Worm (Caenorhabditis elegans) whole organism, late embryonic: ENCODE data around the gene unc-53.

Experiments
- C08G9.2 ChIP-seq: sonication (generic microtip); optimal IDR thresholded peaks from 2 replicates; lab custom pipeline; 2016; ENCODE audit warnings: mild to moderate bottlenecking, missing genetic modification characterization, moderate library complexity, missing compliant biosample characterization
- F13H6.1 ChIP-seq: sonication (generic microtip); optimal IDR thresholded peaks from 2 replicates; lab custom pipeline; 2016; ENCODE audit warnings: missing genetic modification characterization, missing compliant biosample characterization
- K02D7.2 ChIP-seq: sonication (generic microtip); optimal IDR thresholded peaks from 2 replicates; lab custom pipeline; 2017; ENCODE audit warnings: mild to moderate bottlenecking, missing genetic modification characterization, missing compliant biosample characterization
- T23F11.4 ChIP-seq: fragments of 200-800 bp; sonication (Bioruptor generic); optimal IDR thresholded peaks from 2 replicates; lab custom pipeline; 2018; ENCODE audit warnings: mild to moderate bottlenecking, missing genetic modification characterization, missing compliant biosample characterization
- ceh-14 ChIP-seq: sonication (generic microtip); optimal IDR thresholded peaks from 2 replicates; lab custom pipeline; 2016; ENCODE audit warnings: missing genotype, missing genetic modification characterization, missing compliant biosample characterization
- ceh-18 ChIP-seq: sonication (generic microtip); optimal IDR thresholded peaks from 2 replicates; lab custom pipeline; 2016; ENCODE audit warnings: missing genetic modification characterization, missing compliant biosample characterization
- ceh-31 ChIP-seq: sonication (generic microtip); optimal IDR thresholded peaks from 2 replicates; lab custom pipeline; 2016; ENCODE audit warnings: missing genetic modification characterization, missing compliant biosample characterization
- ceh-34 ChIP-seq: sonication (generic microtip); optimal IDR thresholded peaks from 2 replicates; lab custom pipeline; 2016; ENCODE audit warnings: mild to moderate bottlenecking, missing genetic modification characterization, missing compliant biosample characterization
- ceh-48 ChIP-seq: sonication (generic microtip); optimal IDR thresholded peaks from 2 replicates; lab custom pipeline; 2016; ENCODE audit warnings: missing genetic modification characterization, inconsistent platforms, missing compliant biosample characterization
- ceh-9 ChIP-seq: sonication (generic microtip); optimal IDR thresholded peaks from 2 replicates; lab custom pipeline; 2016; ENCODE audit warnings: mild to moderate bottlenecking, missing genetic modification characterization, inconsistent platforms, missing compliant biosample characterization
- che-1 ChIP-seq: sonication (generic microtip); optimal IDR thresholded peaks from 2 replicates; lab custom pipeline; 2016; ENCODE audit warnings: mild to moderate bottlenecking, missing genetic modification characterization, missing compliant biosample characterization
- dmd-4 ChIP-seq: sonication (generic microtip); optimal IDR thresholded peaks from 2 replicates; lab custom pipeline; 2016; ENCODE audit warnings: borderline replicate concordance, missing genetic modification characterization, missing compliant biosample characterization
- elt-2 ChIP-seq: sonication (generic microtip); optimal IDR thresholded peaks from 2 replicates; lab custom pipeline; 2016; ENCODE audit warnings: missing genetic modification reagents, missing genetic modification characterization, missing compliant biosample characterization
- eyg-1 ChIP-seq: sonication (generic microtip); optimal IDR thresholded peaks from 2 replicates; lab custom pipeline; 2016; ENCODE audit warnings: missing genotype, missing genetic modification characterization, missing compliant biosample characterization
- fkh-6 ChIP-seq: sonication (generic microtip); optimal IDR thresholded peaks from 2 replicates; lab custom pipeline; 2016; ENCODE audit warnings: missing genetic modification characterization, missing compliant biosample characterization
- hlh-13 ChIP-seq: fragments of 200-800 bp; sonication (Bioruptor generic); optimal IDR thresholded peaks from 2 replicates; lab custom pipeline; 2018; ENCODE audit warnings: mild to moderate bottlenecking, missing genetic modification characterization, missing compliant biosample characterization
- hlh-15 ChIP-seq: sonication (generic microtip); optimal IDR thresholded peaks from 2 replicates; lab custom pipeline; 2016; ENCODE audit warnings: missing genetic modification characterization, missing compliant biosample characterization
- hlh-30 ChIP-seq: sonication (generic microtip); optimal IDR thresholded peaks from 2 replicates; lab custom pipeline; 2017; ENCODE audit warnings: antibody characterized with exemption, missing genetic modification characterization, missing compliant biosample characterization; ENCODE audit not compliant: insufficient read depth
- lim-6 ChIP-seq: sonication (generic microtip); optimal IDR thresholded peaks from 2 replicates; lab custom pipeline; 2016; ENCODE audit warnings: missing genetic modification characterization, missing compliant biosample characterization
- lin-11 ChIP-seq: fragments of 200-800 bp; sonication (Bioruptor generic); optimal IDR thresholded peaks from 2 replicates; lab custom pipeline; 2018; ENCODE audit warnings: mild to moderate bottlenecking, missing genetic modification characterization, missing compliant biosample characterization
- madf-2 ChIP-seq: sonication (generic microtip); optimal IDR thresholded peaks from 2 replicates; lab custom pipeline; 2017; ENCODE audit warnings: missing genetic modification characterization, missing compliant biosample characterization
- nhr-232 ChIP-seq: sonication (generic microtip); optimal IDR thresholded peaks from 2 replicates; lab custom pipeline; 2016; ENCODE audit warnings: missing genetic modification characterization, missing compliant biosample characterization
- npax-4 ChIP-seq: sonication (generic microtip); optimal IDR thresholded peaks from 2 replicates; lab custom pipeline; 2016; ENCODE audit warnings: missing genetic modification characterization, missing compliant biosample characterization
- pax-1 ChIP-seq: fragments of 150-350 bp; optimal IDR thresholded peaks from 2 replicates; lab custom pipeline; 2014; ENCODE audit warnings: missing biosample characterization, missing genetic modification characterization
- pha-2 ChIP-seq: sonication (generic microtip); optimal IDR thresholded peaks from 2 replicates; lab custom pipeline; 2017; ENCODE audit warnings: mild to moderate bottlenecking, missing genetic modification characterization, missing compliant biosample characterization
- pha-4 ChIP-seq: fragments of 150-350 bp; optimal IDR thresholded peaks from 2 replicates; lab custom pipeline; 2018; ENCODE audit warnings: missing biosample characterization, missing genetic modification reagents, missing genetic modification characterization
- pros-1 ChIP-seq: fragments of 150-350 bp; optimal IDR thresholded peaks from 2 replicates; lab custom pipeline; 2014; ENCODE audit warnings: missing biosample characterization, missing genetic modification reagents, missing genetic modification characterization
- rnt-1 ChIP-seq: sonication (generic microtip); optimal IDR thresholded peaks from 2 replicates; lab custom pipeline; 2016; ENCODE audit warnings: missing genetic modification characterization, missing compliant biosample characterization
- sdc-2 ChIP-seq: sonication (generic microtip); optimal IDR thresholded peaks from 2 replicates; lab custom pipeline; 2016; ENCODE audit warnings: missing genotype, missing genetic modification characterization, missing compliant biosample characterization
- sox-2 ChIP-seq: fragments of 200-800 bp; sonication (Bioruptor generic); IDR thresholded peaks from 2 replicates; pipeline ENCODE4 v1.3.6; 2022; ENCODE audit warnings: missing genetic modification reagents, missing genetic modification characterization, missing compliant biosample characterization
- syd-9 ChIP-seq: sonication (generic microtip); optimal IDR thresholded peaks from 2 replicates; lab custom pipeline; 2016; ENCODE audit warnings: mild to moderate bottlenecking, missing genetic modification characterization, moderate library complexity, missing compliant biosample characterization
- tbx-2 ChIP-seq: sonication (generic microtip); optimal IDR thresholded peaks from 2 replicates; lab custom pipeline; 2016; ENCODE audit warnings: missing genetic modification characterization, missing compliant biosample characterization
- unc-42 ChIP-seq: sonication (generic microtip); optimal IDR thresholded peaks from 2 replicates; lab custom pipeline; 2016; ENCODE audit warnings: missing genotype, missing genetic modification characterization, missing compliant biosample characterization
- unc-55 ChIP-seq: sonication (generic microtip); optimal IDR thresholded peaks from 2 replicates; lab custom pipeline; 2017; ENCODE audit warnings: missing biosample characterization, missing genetic modification reagents, missing genetic modification characterization

The unc-53 gene

ce11 chrII:11089356-11089755, at the start of gene unc-53:
unc-53 (minus strand) TSS chrII:11089456.
- no peak for TF ChIP-seq lim-6 (tag; lab: Kevin White, UChicago)
- TF ChIP-seq nhr-232 (tag; lab: Kevin White, UChicago): no peak
- TF ChIP-seq madf-2: no peak
- no peak for TF ChIP-seq hlh-15 (tag; lab: Kevin White, UChicago)
- TF ChIP-seq pha-2 (tag; lab: Kevin White, UChicago): no peak
- no peak for TF ChIP-seq hlh-13 (GFP tag; lab: Kevin White, UChicago)
- TF ChIP-seq che-1: no peak

- TF ChIP-seq unc-55 (GFP tag; lab: Kevin White, UChicago): peak; percentile 76
- TF ChIP-seq sox-2 (GFP tag; lab: Robert Waterston, UW): no peak
These were observed 46.5 kb upstream of the unc-53 start for ce11 chrII:11135773-11136172.

- TF ChIP-seq F13H6.1: no peak
- no peak for TF ChIP-seq C08G9.2 (tag; lab: Kevin White, UChicago)
- no peak for TF ChIP-seq ceh-31 (tag; lab: Kevin White, UChicago)
- TF ChIP-seq ceh-34 (tag; lab: Kevin White, UChicago): no peak
- no peak for TF ChIP-seq hlh-13 (GFP tag; lab: Kevin White, UChicago)
- TF ChIP-seq ceh-14 (tag; lab: Kevin White, UChicago): no peak
- no peak for TF ChIP-seq che-1
- TF ChIP-seq tbx-2 (tag; lab: Kevin White, UChicago): no peak
- TF ChIP-seq pros-1 (tag; lab: Kevin White, UChicago): no peak
These were observed 45.6 kb upstream of the unc-53 start, which contains the start of gene F40F8.5 for ce11 chrII:11134828-11135227. F40F8.5 (minus strand) TSS chrII:11134928.

- no peak for TF ChIP-seq T23F11.4 (GFP tag; lab: Kevin White, UChicago)
- peak; percentile 4 for TF ChIP-seq unc-42 (tag; lab: Kevin White, UChicago)
These were observed 43.3 kb upstream of the unc-53 start, which contains the start of gene F40F8.11 for ce11 chrII:11132542-11132941. F40F8.11 (minus strand) TSS chrII:11132590.

ce11 chrII:11129517-11129916, 40.3 kb upstream of the unc-53 start, which contains the start of gene F40F8.12:
F40F8.12 (plus strand) TSS chrII:11129817.
- TF ChIP-seq T23F11.4 (GFP tag; lab: Kevin White, UChicago) (no peak), ceh-34 (tag; lab: Kevin White, UChicago) (no peak), npax-4 (no peak), ceh-18 (no peak)

- TF ChIP-seq T23F11.4 (GFP tag; lab: Kevin White, UChicago): no peak
- TF ChIP-seq pax-1 (tag; lab: Kevin White, UChicago): no peak
- no peak for TF ChIP-seq sox-2 (GFP tag; lab: Robert Waterston, UW)
- no peak for TF ChIP-seq npax-4
- no peak for TF ChIP-seq fkh-6 (tag; lab: Kevin White, UChicago)
- no peak for TF ChIP-seq eyg-1 (tag; lab: Kevin White, UChicago)
These were observed 39.7 kb upstream of the unc-53 start, which contains the start of gene F40F8.3 for ce11 chrII:11128989-11129388. F40F8.3 (plus strand) TSS chrII:11129289.

- no peak for TF ChIP-seq hlh-30
- TF ChIP-seq lin-11 (tag; lab: Kevin White, UChicago): no peak
- no peak for TF ChIP-seq rnt-1
- no peak for TF ChIP-seq K02D7.2 (tag; lab: Kevin White, UChicago)
- TF ChIP-seq elt-2 (tag; lab: Kevin White, UChicago): no peak
- TF ChIP-seq lim-6 (tag; lab: Kevin White, UChicago): no peak
- no peak for TF ChIP-seq dmd-4 (tag; lab: Kevin White, UChicago)
- no peak for TF ChIP-seq pha-4 (tag; lab: Kevin White, UChicago)
- TF ChIP-seq sdc-2 (tag; lab: Kevin White, UChicago): no peak
- TF ChIP-seq ceh-9 (tag; lab: Kevin White, UChicago): no peak
- TF ChIP-seq ceh-48 (tag; lab: Kevin White, UChicago): no peak
- no peak for TF ChIP-seq npax-4
- no peak for TF ChIP-seq syd-9 (tag; lab: Kevin White, UChicago)
- TF ChIP-seq tbx-2 (tag; lab: Kevin White, UChicago): no peak
- no peak for TF ChIP-seq ceh-34 (tag; lab: Kevin White, UChicago)
- TF ChIP-seq, all 69 proteins: peak for 0
These were observed 38.1 kb upstream of the unc-53 start, which contains the start of gene F40F8.1 for ce11 chrII:11127364-11127763. F40F8.1 (plus strand) TSS chrII:11127664.
